Worm (Caenorhabditis elegans): ENCODE results near the gene lact-2.

Gene lact-2

DNA sequence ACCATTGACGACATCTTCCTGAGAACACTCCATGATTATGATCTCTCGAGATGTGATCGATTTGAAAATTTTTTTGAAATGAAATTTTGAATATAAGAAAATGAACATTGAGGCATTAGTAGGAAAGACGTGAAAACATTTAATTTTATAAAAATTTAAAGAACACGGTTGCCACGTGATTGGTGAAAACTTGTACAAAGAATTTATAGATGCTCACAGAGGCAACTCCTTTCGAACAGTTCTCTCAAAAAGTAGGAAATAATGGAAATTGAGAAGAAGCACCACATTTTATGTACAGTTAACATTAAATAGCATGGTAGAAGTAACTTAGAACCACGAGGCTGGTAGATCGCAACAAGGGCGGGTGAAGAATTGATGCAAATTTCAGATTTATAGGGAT, 12.2 kb downstream of the lact-2 start, which contains the start of gene ZK945.6:
TSS of gene ZK945.6 (minus strand) at position 101 of the 400 bp plus-strand sequence.
- no peak for TF ChIP-seq klf-2 (GFP tag; conservative IDR thresholded peaks at IDR 0.05)
- no peak for TF ChIP-seq tab-1 (GFP tag; IDR thresholded peaks at IDR 0.05)
- no peak for TF ChIP-seq T22C8.4 (GFP tag; IDR thresholded peaks at IDR 0.05)
- TF ChIP-seq cog-1 (tag; optimal IDR thresholded peaks at IDR 0.05): no peak
- no peak for TF ChIP-seq flt-1 (GFP tag; IDR thresholded peaks at IDR 0.05)
- no peak for TF ChIP-seq ref-1 (GFP tag; conservative IDR thresholded peaks at IDR 0.05)
- no peak for TF ChIP-seq ztf-23 (GFP tag; IDR thresholded peaks at IDR 0.05)
- TF ChIP-seq ztf-29 (GFP tag; IDR thresholded peaks at IDR 0.05): no peak
- no peak for TF ChIP-seq med-1 (GFP tag; optimal IDR thresholded peaks at IDR 0.05; ENCODE audit: insufficient read depth)

DNA sequence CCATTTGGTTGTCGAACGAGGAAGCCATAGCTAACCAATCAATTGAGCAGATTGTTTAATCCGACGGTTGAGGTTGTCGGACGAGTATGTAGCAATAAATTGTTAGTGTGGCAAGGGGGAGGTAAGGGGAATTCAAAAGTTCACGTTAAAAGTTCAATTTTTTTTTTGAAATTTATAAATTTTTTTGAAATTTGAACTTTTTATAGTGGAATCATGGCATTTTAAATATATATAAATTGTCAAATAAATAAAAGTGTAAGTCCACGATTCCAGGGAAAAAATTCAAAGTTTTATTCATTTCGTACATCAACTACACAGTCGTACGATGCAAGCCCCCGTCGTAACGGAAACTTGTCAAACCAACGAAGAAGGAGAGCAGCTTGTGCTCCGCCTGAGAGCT, 13.7 kb downstream of the lact-2 start, which contains the start of the genes ZK945.7 and ZK945.8:
TSS of gene ZK945.7 (minus strand) at position 101 of the 400 bp plus-strand sequence.
TSS of gene ZK945.8 (plus strand) at position 275 of the 400 bp plus-strand sequence.
- TF ChIP-seq ztf-29 (GFP tag; IDR thresholded peaks at IDR 0.05) (no peak), med-1 (GFP tag; optimal IDR thresholded peaks at IDR 0.05; ENCODE audit: insufficient read depth) (no peak), T22C8.4 (GFP tag; IDR thresholded peaks at IDR 0.05) (no peak), tab-1 (GFP tag; IDR thresholded peaks at IDR 0.05) (no peak), flt-1 (GFP tag; IDR thresholded peaks at IDR 0.05) (no peak), ztf-23 (GFP tag; IDR thresholded peaks at IDR 0.05) (no peak), ref-1 (GFP tag; conservative IDR thresholded peaks at IDR 0.05) (no peak), cog-1 (tag; optimal IDR thresholded peaks at IDR 0.05) (no peak)

DNA sequence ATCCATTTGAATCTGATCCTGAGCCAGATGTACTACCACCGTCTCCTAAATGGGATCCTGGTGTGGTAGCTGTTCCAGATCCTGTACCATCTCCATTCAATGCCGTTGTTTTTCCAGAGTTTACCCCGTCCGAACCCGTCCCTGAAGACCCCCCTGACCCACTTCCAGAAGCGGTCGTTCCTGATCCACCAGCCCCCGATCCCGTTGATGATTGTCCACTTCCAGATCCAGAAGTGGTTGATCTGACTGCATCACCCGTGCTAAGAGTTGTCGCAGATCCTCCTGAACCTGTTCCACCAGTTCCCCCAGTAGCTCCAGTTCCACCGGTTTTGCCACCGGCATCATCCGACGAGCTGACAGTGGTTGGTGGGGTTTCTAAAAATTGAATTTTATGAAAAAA, 22.0 kb downstream of the lact-2 start:
- TF ChIP-seq klf-2 (GFP tag; conservative IDR thresholded peaks at IDR 0.05): no peak
- no peak for TF ChIP-seq tab-1 (GFP tag; IDR thresholded peaks at IDR 0.05)

DNA sequence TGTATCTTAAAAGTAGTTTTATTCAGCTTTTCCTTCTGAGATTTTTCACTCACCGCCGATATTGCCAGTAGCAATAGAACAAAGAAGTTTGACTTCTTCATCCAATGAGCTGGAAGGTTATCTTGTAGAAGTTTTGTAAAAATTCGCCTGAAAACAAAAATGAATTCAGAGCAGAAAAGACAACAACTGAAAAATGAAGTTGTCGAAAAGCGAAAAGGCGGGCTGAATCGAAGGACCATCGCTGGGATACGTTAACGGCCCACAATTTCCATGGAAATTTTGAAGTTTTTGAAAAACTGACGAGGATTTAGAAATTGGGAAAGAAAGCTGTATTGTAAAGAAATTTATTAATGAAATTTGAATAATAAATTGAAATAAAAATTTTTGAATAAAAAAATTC, 27.1 kb downstream of the lact-2 start, which contains the start of gene lov-1:
TSS of gene lov-1 (minus strand) at position 101 of the 400 bp plus-strand sequence.
- no peak for TF ChIP-seq T22C8.4 (GFP tag; IDR thresholded peaks at IDR 0.05)
- TF ChIP-seq med-1 (GFP tag; optimal IDR thresholded peaks at IDR 0.05; ENCODE audit: insufficient read depth): no peak
- no peak for TF ChIP-seq cog-1 (tag; optimal IDR thresholded peaks at IDR 0.05)
- no peak for TF ChIP-seq tab-1 (GFP tag; IDR thresholded peaks at IDR 0.05)
- no peak for TF ChIP-seq ref-1 (GFP tag; conservative IDR thresholded peaks at IDR 0.05)
- TF ChIP-seq klf-2 (GFP tag; conservative IDR thresholded peaks at IDR 0.05): no peak
- no peak for TF ChIP-seq ztf-23 (GFP tag; IDR thresholded peaks at IDR 0.05)
- TF ChIP-seq flt-1 (GFP tag; IDR thresholded peaks at IDR 0.05): no peak
- no peak for TF ChIP-seq ztf-29 (GFP tag; IDR thresholded peaks at IDR 0.05)

DNA sequence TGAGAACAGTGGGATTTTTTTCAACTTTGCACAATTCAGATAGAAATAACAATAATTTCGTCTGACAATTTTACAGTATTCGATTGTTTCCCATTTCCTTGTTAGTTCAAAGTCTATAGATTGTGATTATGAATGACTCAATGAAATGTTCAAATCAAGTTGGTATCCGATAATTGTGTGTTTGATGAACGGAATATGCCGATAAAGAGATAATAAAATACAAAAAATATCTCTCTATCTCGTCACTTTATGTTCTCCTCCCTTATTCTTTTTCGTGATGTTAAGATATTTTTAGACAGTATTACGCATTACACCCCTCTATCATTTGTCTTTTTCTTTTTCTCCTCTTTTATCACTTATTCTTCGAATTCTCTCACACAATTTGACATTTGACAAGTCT, 27.8 kb downstream of the lact-2 start, which contains the start of gene F27E5.7:
TSS of gene F27E5.7 (plus strand) at position 301 of the 400 bp plus-strand sequence.
- no peak for TF ChIP-seq ztf-29 (GFP tag; IDR thresholded peaks at IDR 0.05)
- no peak for TF ChIP-seq med-1 (GFP tag; optimal IDR thresholded peaks at IDR 0.05; ENCODE audit: insufficient read depth)
- TF ChIP-seq T22C8.4 (GFP tag; IDR thresholded peaks at IDR 0.05): no peak
- no peak for TF ChIP-seq cog-1 (tag; optimal IDR thresholded peaks at IDR 0.05)
- TF ChIP-seq ztf-23 (GFP tag; IDR thresholded peaks at IDR 0.05): no peak
- TF ChIP-seq tab-1 (GFP tag; IDR thresholded peaks at IDR 0.05): no peak
- no peak for TF ChIP-seq klf-2 (GFP tag; conservative IDR thresholded peaks at IDR 0.05)
- no peak for TF ChIP-seq flt-1 (GFP tag; IDR thresholded peaks at IDR 0.05)
- no peak for TF ChIP-seq ref-1 (GFP tag; conservative IDR thresholded peaks at IDR 0.05)

DNA sequence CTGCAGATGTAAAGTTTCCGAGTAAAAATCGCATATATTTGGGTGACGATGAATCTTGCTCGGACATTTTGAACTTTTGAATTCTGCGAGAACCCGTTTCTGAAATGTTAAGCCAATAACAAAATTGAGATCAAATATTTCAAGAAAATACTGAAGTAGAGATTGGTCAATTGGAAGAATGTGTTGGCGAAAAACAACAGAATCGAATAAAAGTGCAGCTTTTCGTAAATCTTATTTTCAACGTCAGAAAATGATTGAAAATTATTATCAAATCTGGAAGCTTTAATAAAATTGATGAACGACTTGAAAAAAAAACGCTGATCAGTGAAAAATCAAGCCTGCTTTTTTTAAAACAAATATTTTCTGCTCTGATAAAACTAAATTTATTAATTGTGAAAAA, 32.7 kb downstream of the lact-2 start, which contains the start of gene F27E5.8:
TSS of gene F27E5.8 (minus strand) at position 101 of the 400 bp plus-strand sequence.
- TF ChIP-seq T22C8.4 (GFP tag; IDR thresholded peaks at IDR 0.05) (no peak), klf-2 (GFP tag; conservative IDR thresholded peaks at IDR 0.05) (no peak), ztf-29 (GFP tag; IDR thresholded peaks at IDR 0.05) (no peak), cog-1 (tag; optimal IDR thresholded peaks at IDR 0.05) (no peak), tab-1 (GFP tag; IDR thresholded peaks at IDR 0.05) (no peak), ztf-23 (GFP tag; IDR thresholded peaks at IDR 0.05) (no peak), med-1 (GFP tag; optimal IDR thresholded peaks at IDR 0.05; ENCODE audit: insufficient read depth) (no peak), ref-1 (GFP tag; conservative IDR thresholded peaks at IDR 0.05) (no peak), flt-1 (GFP tag; IDR thresholded peaks at IDR 0.05) (no peak)

DNA sequence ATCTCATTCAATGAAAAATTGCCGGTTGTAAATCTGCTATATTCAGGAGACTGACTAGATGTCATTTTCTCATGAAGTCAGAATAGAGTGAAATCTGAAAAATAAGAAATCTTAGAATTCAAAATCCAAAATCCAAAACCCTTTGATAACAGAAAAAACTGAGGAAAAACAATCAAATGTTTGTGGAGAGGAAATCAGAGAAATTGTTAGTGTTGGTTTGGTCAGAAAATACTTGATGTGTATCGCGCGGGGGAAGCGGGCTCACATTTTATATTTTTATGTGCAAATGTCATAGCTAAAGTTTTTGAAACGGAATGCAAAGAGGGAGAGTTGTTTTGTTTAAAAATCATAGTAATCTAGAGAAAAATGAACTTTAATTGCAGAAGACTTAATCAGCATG, 37.1 kb downstream of the lact-2 start, which contains the start of gene F27E5.5:
TSS of gene F27E5.5 (minus strand) at position 101 of the 400 bp plus-strand sequence.
- TF ChIP-seq cog-1 (tag; optimal IDR thresholded peaks at IDR 0.05) (no peak), T22C8.4 (GFP tag; IDR thresholded peaks at IDR 0.05) (no peak), klf-2 (GFP tag; conservative IDR thresholded peaks at IDR 0.05) (no peak), ztf-23 (GFP tag; IDR thresholded peaks at IDR 0.05) (no peak), ref-1 (GFP tag; conservative IDR thresholded peaks at IDR 0.05) (no peak)

DNA sequence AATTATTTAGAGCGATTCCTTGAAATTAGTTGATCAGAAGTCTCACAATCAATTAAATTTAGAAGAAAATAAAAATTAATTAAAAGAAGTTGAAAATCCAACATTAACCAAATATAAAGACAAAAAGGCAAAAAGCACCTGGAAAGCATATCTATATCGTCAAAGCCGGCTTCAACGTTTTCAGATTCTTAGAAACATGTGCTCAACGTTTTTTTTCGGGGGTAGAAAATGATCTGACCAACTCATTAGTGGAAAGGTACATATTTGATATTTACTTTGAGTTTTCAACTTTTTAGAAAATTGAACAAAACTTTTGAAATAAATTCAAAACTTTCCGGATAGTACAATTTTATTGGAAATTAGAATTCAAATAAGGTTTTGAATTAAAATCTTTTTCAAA, 38.1 kb downstream of the lact-2 start:
- TF ChIP-seq ztf-29 (GFP tag; IDR thresholded peaks at IDR 0.05) (no peak), cog-1 (tag; optimal IDR thresholded peaks at IDR 0.05) (no peak), tab-1 (GFP tag; IDR thresholded peaks at IDR 0.05) (no peak), flt-1 (GFP tag; IDR thresholded peaks at IDR 0.05) (no peak)

DNA sequence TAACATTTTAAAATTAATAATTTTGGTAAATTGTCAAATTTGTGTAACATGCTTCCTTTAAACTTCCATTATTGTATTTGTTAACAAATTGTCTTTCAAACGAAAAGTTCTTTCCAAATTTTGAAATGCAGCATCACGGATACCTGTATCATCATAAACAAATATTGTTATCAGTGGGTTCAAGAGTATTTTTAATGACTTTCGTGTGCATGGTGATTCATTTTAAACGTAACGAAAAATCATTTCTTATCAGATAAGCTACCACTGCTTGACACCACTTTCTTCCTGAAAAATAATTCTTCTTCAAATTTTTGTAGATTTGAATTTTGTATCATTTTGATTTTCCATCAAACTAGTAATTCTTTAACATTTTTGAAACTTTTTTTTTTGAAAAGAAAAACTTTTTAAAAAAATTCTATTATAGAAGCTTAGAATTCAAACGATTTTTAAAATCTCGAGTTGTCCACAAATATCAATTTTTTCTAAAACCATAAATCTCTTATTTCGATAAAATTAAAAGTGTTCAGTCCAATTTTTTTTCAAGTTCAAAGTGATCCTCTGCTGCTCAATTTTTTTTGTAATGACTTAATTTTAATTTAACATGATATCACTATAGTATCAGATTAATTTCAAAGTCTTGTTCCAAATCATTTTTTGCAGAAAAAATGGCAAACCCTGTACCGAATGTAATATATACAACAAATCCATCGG, 39.8 kb downstream of the lact-2 start, which contains the start of gene F27E5.9:
TSS of gene F27E5.9 (plus strand) at position 661 of the 711 bp plus-strand sequence.
- no peak for TF ChIP-seq ztf-29 (GFP tag; IDR thresholded peaks at IDR 0.05)
- TF ChIP-seq med-1 (GFP tag; optimal IDR thresholded peaks at IDR 0.05; ENCODE audit: insufficient read depth): no peak
- TF ChIP-seq cog-1 (tag; optimal IDR thresholded peaks at IDR 0.05): no peak
- TF ChIP-seq ztf-23 (GFP tag; IDR thresholded peaks at IDR 0.05): no peak
- TF ChIP-seq flt-1 (GFP tag; IDR thresholded peaks at IDR 0.05): no peak
- no peak for TF ChIP-seq ref-1 (GFP tag; conservative IDR thresholded peaks at IDR 0.05)
- no peak for TF ChIP-seq tab-1 (GFP tag; IDR thresholded peaks at IDR 0.05)
- no peak for TF ChIP-seq T22C8.4 (GFP tag; IDR thresholded peaks at IDR 0.05)
- TF ChIP-seq klf-2 (GFP tag; conservative IDR thresholded peaks at IDR 0.05): no peak

DNA sequence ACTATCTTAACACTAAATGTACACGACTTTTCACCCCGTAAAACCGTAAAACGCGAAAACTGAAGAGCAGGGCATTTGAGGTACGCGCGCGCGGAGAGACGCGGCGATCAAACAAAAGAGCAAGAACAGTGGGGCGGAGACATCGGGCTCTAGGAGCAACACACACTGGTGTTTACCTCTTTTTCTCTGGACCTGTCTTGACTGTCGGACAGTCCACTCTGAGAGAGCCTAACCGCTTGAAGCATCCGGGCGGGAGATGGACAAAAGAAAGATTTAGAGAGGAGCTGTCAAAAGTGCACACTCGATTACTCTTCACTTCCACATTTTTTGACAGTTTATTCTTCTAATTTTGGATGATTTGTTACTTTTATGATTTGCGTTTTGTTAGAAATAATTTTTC, 42.1 kb downstream of the lact-2 start:
- no peak for TF ChIP-seq ztf-29 (GFP tag; IDR thresholded peaks at IDR 0.05)
- TF ChIP-seq T22C8.4 (GFP tag; IDR thresholded peaks at IDR 0.05): no peak
- TF ChIP-seq cog-1 (tag; optimal IDR thresholded peaks at IDR 0.05): no peak
- TF ChIP-seq tab-1 (GFP tag; IDR thresholded peaks at IDR 0.05): no peak
- TF ChIP-seq flt-1 (GFP tag; IDR thresholded peaks at IDR 0.05): no peak

Measured in whole organism, midembryonic.